Worm (Caenorhabditis elegans): ENCODE measurements around the gene C05G5.5.

DNA sequence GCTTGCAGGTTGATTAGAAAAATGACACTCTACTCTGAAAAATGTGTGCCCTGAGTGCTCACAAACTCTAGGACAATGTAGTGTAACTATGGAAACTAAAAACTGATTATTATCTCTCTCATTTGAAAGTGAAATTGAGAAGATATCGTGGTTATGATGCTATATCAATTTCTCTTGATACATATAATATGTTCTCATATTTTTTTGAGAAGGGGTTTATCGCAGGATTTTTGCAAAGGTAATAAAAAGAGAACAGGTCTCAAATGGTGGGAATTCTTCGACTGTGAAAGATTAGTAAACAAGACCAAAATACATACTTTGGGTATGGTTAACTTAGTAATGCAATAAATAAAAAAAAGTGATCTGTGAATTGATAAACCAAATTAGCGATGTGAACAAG lies 23.3 kb downstream of the C05G5.5 start:
- TF ChIP-seq fkh-2 (tag; optimal IDR thresholded peaks at IDR 0.05) (no peak), nhr-67 (tag; optimal IDR thresholded peaks at IDR 0.05) (no peak), nhr-237 (tag; optimal IDR thresholded peaks at IDR 0.05) (no peak), nhr-28 (tag; optimal IDR thresholded peaks at IDR 0.05) (no peak), lin-15B (tag; optimal IDR thresholded peaks at IDR 0.05) (no peak), ama-1 (optimal IDR thresholded peaks at IDR 0.05) (no peak), unc-39 (tag; optimal IDR thresholded peaks at IDR 0.05) (no peak), elt-2 (tag; optimal IDR thresholded peaks at IDR 0.05) (no peak), nhr-12 (tag; optimal IDR thresholded peaks at IDR 0.05) (no peak), mdl-1 (tag; optimal IDR thresholded peaks at IDR 0.05) (no peak), ztf-11 (tag; optimal IDR thresholded peaks at IDR 0.05) (no peak), tbx-2 (tag; optimal IDR thresholded peaks at IDR 0.05) (no peak), hmg-11 (tag; optimal IDR thresholded peaks at IDR 0.05) (no peak), elt-3 (tag; optimal IDR thresholded peaks at IDR 0.05) (no peak)
